Worm (Caenorhabditis elegans) whole organism, late embryonic: ENCODE results near the gene T06D8.9.

Experiments
- C08G9.2 ChIP-seq: sonication (generic microtip); optimal IDR thresholded peaks from 2 replicates; lab custom pipeline; 2016; ENCODE audit warnings: mild to moderate bottlenecking, missing genetic modification characterization, moderate library complexity, missing compliant biosample characterization
- Y22D7AL.16 ChIP-seq: sonication (generic microtip); optimal IDR thresholded peaks from 2 replicates; lab custom pipeline; 2016; ENCODE audit warnings: missing genetic modification characterization, missing compliant biosample characterization
- gmeb-2 ChIP-seq: sonication (generic microtip); optimal IDR thresholded peaks from 2 replicates; lab custom pipeline; 2016; ENCODE audit warnings: missing genetic modification characterization, inconsistent platforms, missing compliant biosample characterization
- lin-11 ChIP-seq: fragments of 200-800 bp; sonication (Bioruptor generic); optimal IDR thresholded peaks from 2 replicates; lab custom pipeline; 2018; ENCODE audit warnings: mild to moderate bottlenecking, missing genetic modification characterization, missing compliant biosample characterization
- nfya-1 ChIP-seq: sonication (generic microtip); optimal IDR thresholded peaks from 2 replicates; lab custom pipeline; 2017; ENCODE audit warnings: missing genetic modification characterization, mild to moderate bottlenecking, missing compliant biosample characterization, antibody characterized with exemption, moderate library complexity
- sox-2 ChIP-seq: fragments of 200-800 bp; sonication (Bioruptor generic); IDR thresholded peaks from 2 replicates; pipeline ENCODE4 v1.3.6; 2022; ENCODE audit warnings: missing genetic modification reagents, missing genetic modification characterization, missing compliant biosample characterization
- tbx-2 ChIP-seq: sonication (generic microtip); optimal IDR thresholded peaks from 2 replicates; lab custom pipeline; 2016; ENCODE audit warnings: missing genetic modification characterization, missing compliant biosample characterization

ce11 chrII:11261173-11261572 lies 21.8 kb downstream of the T06D8.9 start, which contains the start of gene T05B9.1:
- no peak for TF ChIP-seq C08G9.2
- no peak for TF ChIP-seq Y22D7AL.16 (tag; lab: Kevin White, UChicago)
- TF ChIP-seq gmeb-2 (tag; lab: Kevin White, UChicago), result no peak
- TF ChIP-seq lin-11, result no peak
- no peak for TF ChIP-seq tbx-2 (tag; lab: Kevin White, UChicago)
- no peak for TF ChIP-seq nfya-1 (tag; lab: Kevin White, UChicago)
- TF ChIP-seq sox-2, result no peak
